Fruit fly (Drosophila melanogaster) whole organism, embryonic: ENCODE results near the gene Sems.

Experiments
- Aef1 ChIP-seq: fragments of 200-800 bp; sonication (Bioruptor generic); IDR thresholded peaks from 3 replicates; pipeline ENCODE4 v1.3.6; 2022; ENCODE audit warnings: missing biosample characterization, missing genetic modification characterization
- BtbVII ChIP-seq: fragments of 200-800 bp; sonication (Bioruptor generic); optimal IDR thresholded peaks from 3 replicates; lab custom pipeline; 2017; ENCODE audit warnings: missing biosample characterization, mild to moderate bottlenecking, missing genetic modification characterization
- CG10147 ChIP-seq: fragments of 200-800 bp; sonication (Bioruptor generic); optimal IDR thresholded peaks from 2 replicates; lab custom pipeline; 2019; ENCODE audit warnings: missing biosample characterization, mild to moderate bottlenecking, missing genetic modification characterization, moderate library complexity
- CG10274 ChIP-seq: fragments of 200-800 bp; sonication (Bioruptor generic); optimal IDR thresholded peaks from 3 replicates; lab custom pipeline; 2017; ENCODE audit warnings: missing biosample characterization, mild to moderate bottlenecking, missing genetic modification characterization
- CG12744 ChIP-seq: fragments of 200-800 bp; sonication (Bioruptor generic); optimal IDR thresholded peaks from 2 replicates; lab custom pipeline; 2016; ENCODE audit warnings: missing biosample characterization, missing genetic modification characterization
- CG13624 ChIP-seq: fragments of 200-800 bp; sonication (Bioruptor generic); optimal IDR thresholded peaks from 2 replicates; lab custom pipeline; 2016; ENCODE audit warnings: missing biosample characterization, missing genetic modification characterization
- CG15601 ChIP-seq: fragments of 200-800 bp; sonication (Bioruptor generic); optimal IDR thresholded peaks from 3 replicates; lab custom pipeline; 2019; ENCODE audit warnings: missing biosample characterization, mild to moderate bottlenecking, missing genetic modification characterization, moderate library complexity
- CG16815 ChIP-seq: fragments of 200-800 bp; sonication (Bioruptor generic); optimal IDR thresholded peaks from 3 replicates; lab custom pipeline; 2017; ENCODE audit warnings: missing biosample characterization, mild to moderate bottlenecking, missing genetic modification characterization
- CG17361 ChIP-seq: fragments of 200-800 bp; sonication (Bioruptor generic); IDR thresholded peaks from 3 replicates; pipeline ENCODE4 v1.3.6; 2022; ENCODE audit warnings: missing biosample characterization, missing genetic modification characterization
- CG2129 ChIP-seq: fragments of 200-800 bp; sonication (Bioruptor generic); IDR thresholded peaks from 2 replicates; pipeline ENCODE4 v1.3.6; 2022; ENCODE audit warnings: missing biosample characterization, missing genetic modification characterization; ENCODE audit not compliant: partially characterized antibody
- CG2875 ChIP-seq: fragments of 200-800 bp; sonication (Bioruptor generic); optimal IDR thresholded peaks from 2 replicates; lab custom pipeline; 2017; ENCODE audit warnings: missing biosample characterization, mild to moderate bottlenecking, missing genetic modification characterization, missing genetic modification reagents
- CG31224 ChIP-seq: fragments of 200-800 bp; sonication (Bioruptor generic); IDR thresholded peaks from 2 replicates; pipeline ENCODE4 v1.3.6; 2022; ENCODE audit warnings: missing biosample characterization, missing genetic modification characterization
- CG31365 ChIP-seq: fragments of 200-800 bp; sonication (Bioruptor generic); optimal IDR thresholded peaks from 2 replicates; lab custom pipeline; 2018; ENCODE audit warnings: missing biosample characterization, mild to moderate bottlenecking, missing genetic modification characterization
- CG34376 ChIP-seq: fragments of 200-800 bp; sonication (Bioruptor generic); optimal IDR thresholded peaks from 2 replicates; lab custom pipeline; 2018; ENCODE audit warnings: missing biosample characterization, mild to moderate bottlenecking, missing genetic modification characterization
- CG4707 ChIP-seq: fragments of 200-800 bp; sonication (Bioruptor generic); optimal IDR thresholded peaks from 2 replicates; lab custom pipeline; 2018; ENCODE audit warnings: missing biosample characterization, mild to moderate bottlenecking, missing genetic modification characterization, moderate library complexity
- CG6654 ChIP-seq: fragments of 200-800 bp; sonication (Bioruptor generic); optimal IDR thresholded peaks from 2 replicates; lab custom pipeline; 2017; ENCODE audit warnings: missing biosample characterization, mild to moderate bottlenecking, missing genetic modification characterization
- CG7839 ChIP-seq: fragments of 200-800 bp; sonication (Bioruptor generic); optimal IDR thresholded peaks from 3 replicates; lab custom pipeline; 2018; ENCODE audit warnings: missing biosample characterization, mild to moderate bottlenecking, missing genetic modification characterization, moderate library complexity
- CHES-1-like ChIP-seq: fragments of 200-800 bp; sonication (Bioruptor generic); optimal IDR thresholded peaks from 2 replicates; lab custom pipeline; 2016; ENCODE audit warnings: missing biosample characterization, missing genetic modification characterization
- Dip3 ChIP-seq: fragments of 200-800 bp; sonication (Bioruptor generic); optimal IDR thresholded peaks from 3 replicates; lab custom pipeline; 2016; ENCODE audit warnings: missing biosample characterization, missing genetic modification characterization
- Gug ChIP-seq: fragments of 200-800 bp; sonication (Bioruptor generic); IDR thresholded peaks from 4 replicates; pipeline ENCODE4 v1.3.6; 2022; ENCODE audit warnings: missing biosample characterization, missing genetic modification characterization
- H2.0 ChIP-seq: fragments of 200-800 bp; sonication (Bioruptor generic); IDR thresholded peaks from 2 replicates; pipeline ENCODE4 v1.3.6; 2022; ENCODE audit warnings: missing biosample characterization, missing genetic modification characterization
- HLH3B ChIP-seq: fragments of 200-800 bp; sonication (Bioruptor generic); IDR thresholded peaks from 2 replicates; pipeline ENCODE4 v1.3.6; 2022; ENCODE audit warnings: missing biosample characterization, missing genetic modification characterization
- HLH4C ChIP-seq: fragments of 200-800 bp; sonication (Bioruptor generic); IDR thresholded peaks from 3 replicates; pipeline ENCODE4 v1.3.6; 2022; ENCODE audit warnings: missing biosample characterization, missing genetic modification characterization; ENCODE audit not compliant: partially characterized antibody
- HLH54F ChIP-seq: fragments of 200-800 bp; sonication (Bioruptor generic); optimal IDR thresholded peaks from 3 replicates; lab custom pipeline; 2016; ENCODE audit warnings: missing biosample characterization, missing genetic modification characterization
- Mad ChIP-seq: fragments of 200-800 bp; sonication (Bioruptor generic); optimal IDR thresholded peaks from 2 replicates; lab custom pipeline; 2016; ENCODE audit warnings: missing biosample characterization, missing genetic modification characterization
- Meics ChIP-seq: fragments of 200-800 bp; sonication (Bioruptor generic); optimal IDR thresholded peaks from 2 replicates; lab custom pipeline; 2017; ENCODE audit warnings: missing biosample characterization, mild to moderate bottlenecking, missing genetic modification characterization
- NFAT ChIP-seq: fragments of 200-800 bp; sonication (Bioruptor generic); IDR thresholded peaks from 2 replicates; pipeline ENCODE4 v1.3.6; 2022; ENCODE audit warnings: missing biosample characterization, missing genetic modification characterization
- Optix ChIP-seq: fragments of 200-800 bp; sonication (Bioruptor generic); IDR thresholded peaks from 3 replicates; pipeline ENCODE4 v1.3.6; 2022; ENCODE audit warnings: missing biosample characterization, missing genetic modification characterization
- Ptx1 ChIP-seq: fragments of 200-800 bp; sonication (Bioruptor generic); IDR thresholded peaks from 2 replicates; pipeline ENCODE4 v1.3.6; 2022; ENCODE audit warnings: missing biosample characterization, missing genetic modification characterization
- Side ChIP-seq: fragments of 200-800 bp; sonication (Bioruptor generic); optimal IDR thresholded peaks from 2 replicates; lab custom pipeline; 2016; ENCODE audit warnings: missing biosample characterization, missing genetic modification characterization
- Sox102F ChIP-seq: fragments of 200-800 bp; sonication (Bioruptor generic); optimal IDR thresholded peaks from 2 replicates; lab custom pipeline; 2018; ENCODE audit warnings: missing biosample characterization, mild to moderate bottlenecking, missing genetic modification characterization, moderate library complexity
- Ssrp ChIP-seq: fragments of 200-800 bp; sonication (Bioruptor generic); optimal IDR thresholded peaks from 2 replicates; lab custom pipeline; 2018; ENCODE audit warnings: missing biosample characterization, mild to moderate bottlenecking, missing genetic modification characterization, moderate library complexity
- Tbp ChIP-seq: fragments of >200 bp; optimal IDR thresholded peaks from 2 replicates; lab custom pipeline; 2018; ENCODE audit warnings: missing biosample characterization, missing genetic modification characterization
- Vsx1 ChIP-seq: fragments of 200-800 bp; sonication (Bioruptor generic); optimal IDR thresholded peaks from 2 replicates; lab custom pipeline; 2017; ENCODE audit warnings: missing biosample characterization, mild to moderate bottlenecking, missing genetic modification characterization, missing genetic modification reagents
- dan ChIP-seq: fragments of 200-800 bp; sonication (Bioruptor generic); IDR thresholded peaks from 2 replicates; pipeline ENCODE4 v1.3.6; 2022; ENCODE audit warnings: missing biosample characterization, missing genetic modification characterization
- danr ChIP-seq: fragments of 200-800 bp; sonication (Bioruptor generic); IDR thresholded peaks from 2 replicates; pipeline ENCODE4 v1.3.6; 2022; ENCODE audit warnings: missing biosample characterization, missing genetic modification characterization
- gem ChIP-seq: fragments of 200-800 bp; sonication (Bioruptor generic); optimal IDR thresholded peaks from 2 replicates; lab custom pipeline; 2019; ENCODE audit warnings: missing biosample characterization, mild to moderate bottlenecking, missing genetic modification characterization, moderate library complexity
- gfzf ChIP-seq: fragments of 200-800 bp; sonication (Bioruptor generic); optimal IDR thresholded peaks from 2 replicates; lab custom pipeline; 2016; ENCODE audit warnings: missing biosample characterization, mild to moderate bottlenecking, missing genetic modification characterization, moderate library complexity
- h ChIP-seq: fragments of >200 bp; optimal IDR thresholded peaks from 2 replicates; lab custom pipeline; 2017
- inv ChIP-seq: fragments of 200-800 bp; sonication (Bioruptor generic); IDR thresholded peaks from 2 replicates; pipeline ENCODE4 v1.3.6; 2022; ENCODE audit warnings: missing biosample characterization, missing genetic modification characterization; ENCODE audit not compliant: partially characterized antibody
- jumu ChIP-seq: fragments of 200-800 bp; sonication (Bioruptor generic); optimal IDR thresholded peaks from 3 replicates; lab custom pipeline; 2016; ENCODE audit warnings: missing biosample characterization, missing genetic modification characterization
- klu ChIP-seq: fragments of 200-800 bp; sonication (Bioruptor generic); IDR thresholded peaks from 2 replicates; pipeline ENCODE4 v1.3.6; 2022; ENCODE audit warnings: missing biosample characterization, missing genetic modification characterization
- lilli ChIP-seq: fragments of 200-800 bp; sonication (Bioruptor generic); optimal IDR thresholded peaks from 3 replicates; lab custom pipeline; 2016; ENCODE audit warnings: missing biosample characterization, missing genetic modification characterization
- lmd ChIP-seq: fragments of 200-800 bp; sonication (Bioruptor generic); IDR thresholded peaks from 2 replicates; pipeline ENCODE4 v1.3.6; 2022; ENCODE audit warnings: missing biosample characterization, missing genetic modification characterization
- otp ChIP-seq: fragments of 200-800 bp; sonication (Bioruptor generic); IDR thresholded peaks from 3 replicates; pipeline ENCODE4, ENCODE4 v1.3.6; 2022; ENCODE audit warnings: missing biosample characterization, missing genetic modification characterization
- sc ChIP-seq, 3 experiments: fragments of >200 bp in 2 of 3; fragments of 200-800 bp in 1 of 3; sonication (Bioruptor generic) in 1 of 3; optimal IDR thresholded peaks; 2 replicates in 2 of 3; 3 replicates in 1 of 3; lab custom pipeline; 2017; ENCODE audit warnings: mild to moderate bottlenecking in 1 of 3, missing biosample characterization in 1 of 3, missing genetic modification characterization in 1 of 3, missing genetic modification reagents in 1 of 3
- slou ChIP-seq: fragments of 200-800 bp; sonication (Bioruptor generic); optimal IDR thresholded peaks from 3 replicates; lab custom pipeline; 2016; ENCODE audit warnings: missing biosample characterization, missing genetic modification characterization
- sug ChIP-seq: fragments of 200-800 bp; optimal IDR thresholded peaks from 2 replicates; lab custom pipeline; 2019; ENCODE audit warnings: missing biosample characterization, mild to moderate bottlenecking, missing genetic modification characterization, moderate library complexity
- tll ChIP-seq, 2 experiments: fragments of 200-800 bp in 1 of 2; fragments of >200 bp in 1 of 2; sonication (Bioruptor generic) in 1 of 2; optimal IDR thresholded peaks; 2 replicates each; lab custom pipeline; 2017 to 2019; ENCODE audit warnings: missing biosample characterization in 2 of 2, missing genetic modification characterization in 2 of 2, mild to moderate bottlenecking in 1 of 2, moderate library complexity in 1 of 2
- unc-4 ChIP-seq: fragments of 200-800 bp; sonication (Bioruptor generic); IDR thresholded peaks from 2 replicates; pipeline ENCODE4 v1.3.6; 2022; ENCODE audit warnings: missing biosample characterization, missing genetic modification characterization; ENCODE audit not compliant: partially characterized antibody

The Sems gene

dm6 chr3L:20949371-20950135 is 7.0 kb downstream of the Sems start, which contains the start of gene fng (continued):
- TF ChIP-seq sug (tag; lab: Kevin White, UChicago) (no peak), klu (GFP tag; lab: Robert Waterston, UW) (no peak), jumu (GFP tag; lab: Kevin White, UChicago) (no peak), sc (optimal IDR thresholded peaks at IDR 0.05; lab: Kevin White, UChicago) (no peak), sc (GFP tag; optimal IDR thresholded peaks at IDR 0.05; lab: Kevin White, UChicago) (no peak), CG16815 (no peak), NFAT (GFP tag; lab: Robert Waterston, UW) (no peak), Ssrp (tag; lab: Kevin White, UChicago) (no peak), dan (GFP tag; lab: Robert Waterston, UW) (no peak), CG17361 (GFP tag; lab: Robert Waterston, UW) (no peak), Meics (GFP tag; lab: Kevin White, UChicago) (no peak), otp (no peak), HLH54F (GFP tag; lab: Kevin White, UChicago) (no peak), CG12744 (GFP tag; lab: Kevin White, UChicago) (no peak), CG6654 (GFP tag; lab: Kevin White, UChicago) (no peak), inv (GFP tag; lab: Robert Waterston, UW) (no peak), Sox102F (GFP tag; lab: Kevin White, UChicago) (no peak), lmd (GFP tag; lab: Robert Waterston, UW) (no peak), CG2875 (GFP tag; lab: Kevin White, UChicago) (no peak), gfzf (GFP tag; lab: Kevin White, UChicago) (no peak), Tbp (GFP tag; lab: Kevin White, UChicago) (no peak), CG31224 (GFP tag; lab: Robert Waterston, UW) (no peak), unc-4 (GFP tag; lab: Robert Waterston, UW) (peak; percentile 55), Aef1 (no peak), H2.0 (no peak), Optix (no peak), CG13624 (GFP tag; lab: Kevin White, UChicago) (no peak), tll (GFP tag; optimal IDR thresholded peaks at IDR 0.05; lab: Kevin White, UChicago) (no peak), CHES-1-like (no peak), h (lab: Kevin White, UChicago) (no peak), CG4707 (GFP tag; lab: Kevin White, UChicago) (no peak), Side (GFP tag; lab: Kevin White, UChicago) (no peak), BtbVII (GFP tag; lab: Kevin White, UChicago) (no peak), CG10147 (no peak), danr (GFP tag; lab: Robert Waterston, UW) (no peak), CG15601 (no peak), HLH4C (GFP tag; lab: Robert Waterston, UW) (peak; percentile 57; the same call in 2 of the 3 replicates), HLH3B (peak; percentile 15; the same call in 1 of the 2 replicates), CG2129 (GFP tag; lab: Robert Waterston, UW) (no peak), Ptx1 (GFP tag; lab: Robert Waterston, UW) (no peak), lilli (no peak), slou (GFP tag; lab: Kevin White, UChicago) (no peak), CG7839 (no peak), gem (tag; lab: Kevin White, UChicago) (no peak), CG31365 (no peak), Gug (GFP tag; lab: Robert Waterston, UW) (no peak), Dip3 (GFP tag; lab: Kevin White, UChicago) (no peak), Vsx1 (GFP tag; lab: Kevin White, UChicago) (no peak), Mad (GFP tag; lab: Kevin White, UChicago) (no peak), CG34376 (no peak), CG10274 (no peak)
